Worm (Caenorhabditis elegans) whole organism, L4/young adult: ENCODE measurements around the gene C45H4.14.
A peak's percentile ranks its signal among the peaks of the same experiment; 100 is the strongest.
"Not testable (repeated sequence)": the region's sequence is repeated elsewhere in the genome, so short reads cannot be mapped to it uniquely, and the experiment has no call there.

Experiments used
- W03F9.2 ChIP-seq: fragments of 150-350 bp; optimal IDR thresholded peaks from 2 replicates; lab custom pipeline; 2014; ENCODE audit warnings: missing biosample characterization, missing genetic modification characterization
- dao-5 ChIP-seq: sonication (generic microtip); optimal IDR thresholded peaks from 2 replicates; lab custom pipeline; 2016; ENCODE audit warnings: missing genotype, missing genetic modification characterization, moderate library complexity, missing compliant biosample characterization
- him-1 ChIP-seq: sonication (generic microtip); optimal IDR thresholded peaks from 2 replicates; lab custom pipeline; 2016; ENCODE audit warnings: missing genotype, missing genetic modification reagents, missing genetic modification characterization, missing compliant biosample characterization

C45H4.14 gene

ce11 chrV:2144408-2144807 lies 14.8 kb downstream of the C45H4.14 start, which contains the start of gene F22F7.12:
TSS of gene F22F7.12 (minus strand) at chrV:2144508.
- not testable (repeated sequence) for TF ChIP-seq W03F9.2, dao-5, him-1 (tag; lab: Kevin White, UChicago)

ce11 chrV:2139918-2140317 lies 19.3 kb downstream of the C45H4.14 start, which contains the start of gene F22F7.7:
TSS of gene F22F7.7 (minus strand) at chrV:2140042.
- no peak for TF ChIP-seq dao-5 (tag; lab: Kevin White, UChicago)
- no peak for TF ChIP-seq W03F9.2 (tag; lab: Kevin White, UChicago)
- no peak for TF ChIP-seq him-1 (tag; lab: Kevin White, UChicago)

ce11 chrV:2138287-2138686 lies 20.9 kb downstream of the C45H4.14 start:
- TF ChIP-seq him-1 (tag; lab: Kevin White, UChicago) (peak; percentile 23), W03F9.2 (tag; lab: Kevin White, UChicago) (no peak)

- TF ChIP-seq him-1 (tag; lab: Kevin White, UChicago), result no peak
- no peak for TF ChIP-seq W03F9.2 (tag; lab: Kevin White, UChicago)
- TF ChIP-seq dao-5 (tag; lab: Kevin White, UChicago), result no peak
Measured at ce11 chrV:2137010-2137409, 22.2 kb downstream of the C45H4.14 start.

ce11 chrV:2135323-2135722 lies 23.9 kb downstream of the C45H4.14 start:
- TF ChIP-seq him-1 (tag; lab: Kevin White, UChicago) (peak; percentile 42), dao-5 (tag; lab: Kevin White, UChicago) (no peak), W03F9.2 (tag; lab: Kevin White, UChicago) (no peak)

ce11 chrV:2134340-2134739 lies 24.9 kb downstream of the C45H4.14 start:
- no peak for TF ChIP-seq him-1 (tag; lab: Kevin White, UChicago)
- TF ChIP-seq W03F9.2 (tag; lab: Kevin White, UChicago), result no peak
- TF ChIP-seq dao-5 (tag; lab: Kevin White, UChicago), result no peak

ce11 chrV:2133512-2133911 lies 25.7 kb downstream of the C45H4.14 start:
- TF ChIP-seq him-1 (tag; lab: Kevin White, UChicago), result peak; percentile 86
- TF ChIP-seq dao-5 (tag; lab: Kevin White, UChicago), result no peak
- no peak for TF ChIP-seq W03F9.2 (tag; lab: Kevin White, UChicago)

- TF ChIP-seq W03F9.2 (tag; lab: Kevin White, UChicago), result no peak
- TF ChIP-seq dao-5 (tag; lab: Kevin White, UChicago), result no peak
- TF ChIP-seq him-1 (tag; lab: Kevin White, UChicago), result no peak
Measured at ce11 chrV:2132675-2133074, 26.6 kb downstream of the C45H4.14 start.

- no peak for TF ChIP-seq dao-5 (tag; lab: Kevin White, UChicago)
- TF ChIP-seq W03F9.2 (tag; lab: Kevin White, UChicago), result peak; percentile 63
- peak; percentile 75 for TF ChIP-seq him-1 (tag; lab: Kevin White, UChicago)
Measured at ce11 chrV:2126996-2127585, 32.1 kb downstream of the C45H4.14 start, which contains the start of gene ldp-1. TSS of gene ldp-1 (plus strand) at chrV:2127535.

ce11 chrV:2126554-2126953 lies 32.7 kb downstream of the C45H4.14 start:
- TF ChIP-seq dao-5 (tag; lab: Kevin White, UChicago) (no peak), him-1 (tag; lab: Kevin White, UChicago) (no peak), W03F9.2 (tag; lab: Kevin White, UChicago) (no peak)

ce11 chrV:2123164-2123563 lies 36.1 kb downstream of the C45H4.14 start:
- no peak for TF ChIP-seq dao-5 (tag; lab: Kevin White, UChicago)
- no peak for TF ChIP-seq W03F9.2 (tag; lab: Kevin White, UChicago)
- no peak for TF ChIP-seq him-1 (tag; lab: Kevin White, UChicago)

ce11 chrV:2122517-2122916 lies 36.7 kb downstream of the C45H4.14 start, which contains the start of gene F22F7.2:
TSS of gene F22F7.2 (plus strand) at chrV:2122782.
- TF ChIP-seq dao-5 (tag; lab: Kevin White, UChicago) (no peak), him-1 (tag; lab: Kevin White, UChicago) (no peak), W03F9.2 (tag; lab: Kevin White, UChicago) (no peak)

ce11 chrV:2121910-2122362 lies 37.3 kb downstream of the C45H4.14 start, which contains the start of gene F22F7.8:
TSS of gene F22F7.8 (minus strand) at chrV:2121960.
- TF ChIP-seq him-1 (tag; lab: Kevin White, UChicago), result no peak
- TF ChIP-seq dao-5 (tag; lab: Kevin White, UChicago), result no peak
- no peak for TF ChIP-seq W03F9.2 (tag; lab: Kevin White, UChicago)

ce11 chrV:2119529-2119928 lies 39.7 kb downstream of the C45H4.14 start, which contains the start of gene F22F7.11:
TSS of gene F22F7.11 (plus strand) at chrV:2119829.
- TF ChIP-seq W03F9.2 (tag; lab: Kevin White, UChicago), result no peak
- no peak for TF ChIP-seq him-1 (tag; lab: Kevin White, UChicago)
- no peak for TF ChIP-seq dao-5 (tag; lab: Kevin White, UChicago)
